Worm (Caenorhabditis elegans): ENCODE measurements around the gene K02D10.3.

DNA sequence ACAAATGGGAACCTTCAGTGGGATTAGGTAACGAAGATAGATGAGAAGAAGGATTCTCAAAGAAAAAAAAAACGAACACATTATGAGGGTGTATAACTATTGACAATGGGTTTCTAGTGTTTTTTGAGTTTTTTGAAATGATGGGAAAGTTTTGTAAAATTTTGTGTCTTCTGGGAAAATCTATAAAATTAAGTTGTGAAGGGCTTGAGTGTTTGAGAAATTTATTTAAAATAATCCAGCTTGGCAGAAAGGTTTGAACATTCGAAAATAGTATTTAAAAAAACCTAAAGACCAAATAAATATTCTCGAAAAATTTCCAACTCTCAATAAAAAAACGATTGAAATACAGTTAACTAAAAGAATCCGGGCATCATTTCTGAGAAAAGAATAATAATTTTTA, 26.5 kb downstream of the K02D10.3 start:
- no peak for TF ChIP-seq cog-1 (tag; optimal IDR thresholded peaks at IDR 0.05)
- TF ChIP-seq med-1 (GFP tag; optimal IDR thresholded peaks at IDR 0.05; ENCODE audit: insufficient read depth) = no peak
- no peak for TF ChIP-seq tab-1 (GFP tag; IDR thresholded peaks at IDR 0.05)
- no peak for TF ChIP-seq ztf-23 (GFP tag; IDR thresholded peaks at IDR 0.05)
- no peak for TF ChIP-seq flt-1 (GFP tag; IDR thresholded peaks at IDR 0.05)
- no peak for TF ChIP-seq T22C8.4 (GFP tag; IDR thresholded peaks at IDR 0.05)
- TF ChIP-seq ref-1 (GFP tag; conservative IDR thresholded peaks at IDR 0.05) = no peak
